Worm (Caenorhabditis elegans) whole organism, L4 larva: ENCODE results near the gene dnj-11.

ENCODE experiments used
- D1046.2 ChIP-seq: fragments of 200-800 bp; sonication (Bioruptor generic); IDR thresholded peaks from 2 replicates; pipeline ENCODE4 v1.3.6; 2022; ENCODE audit warnings: missing genetic modification characterization, missing compliant biosample characterization
- F10B5.3 ChIP-seq: sonication (generic microtip); optimal IDR thresholded peaks from 2 replicates; lab custom pipeline; 2016; ENCODE audit warnings: mild to moderate bottlenecking, missing genetic modification characterization, missing compliant biosample characterization
- T26A8.4 ChIP-seq: fragments of 200-800 bp; sonication (Bioruptor generic); IDR thresholded peaks from 2 replicates; pipeline ENCODE4 v1.3.6; 2022; ENCODE audit warnings: missing genetic modification characterization, missing compliant biosample characterization
- Y105C5A.15 ChIP-seq: fragments of 200-800 bp; sonication (Bioruptor generic); IDR thresholded peaks from 2 replicates; pipeline ENCODE4 v1.3.6; 2022; ENCODE audit warnings: missing genetic modification characterization, missing compliant biosample characterization
- Y5F2A.4 ChIP-seq: fragments of 200-800 bp; sonication (Bioruptor generic); optimal IDR thresholded peaks from 2 replicates; lab custom pipeline; 2018; ENCODE audit warnings: mild to moderate bottlenecking, missing genetic modification characterization, missing compliant biosample characterization
- Y75B8A.6 ChIP-seq: fragments of 200-800 bp; sonication (Bioruptor generic); IDR thresholded peaks from 2 replicates; pipeline ENCODE4 v1.3.6; 2022; ENCODE audit warnings: missing genetic modification reagents, missing genetic modification characterization, missing compliant biosample characterization
- ZK337.2 ChIP-seq: fragments of 200-800 bp; sonication (Bioruptor generic); IDR thresholded peaks from 2 replicates; pipeline ENCODE4 v1.3.6; 2022; ENCODE audit warnings: missing genetic modification reagents, missing genetic modification characterization, missing compliant biosample characterization
- ZK546.5 ChIP-seq, 2 experiments: sonication (generic microtip); optimal IDR thresholded peaks; 2 replicates each; lab custom pipeline; 2017; ENCODE audit warnings: missing biosample characterization in 2 of 2, missing genetic modification characterization in 2 of 2
- aly-2 ChIP-seq: sonication (generic microtip); optimal IDR thresholded peaks from 2 replicates; lab custom pipeline; 2018; ENCODE audit warnings: missing biosample characterization, missing genetic modification characterization
- ama-1 ChIP-seq: fragments of 150-350 bp; optimal IDR thresholded peaks from 2 replicates; lab custom pipeline; 2014; ENCODE audit warnings: inconsistent platforms, mixed read lengths
- arid-1 ChIP-seq: fragments of 200-800 bp; sonication (Bioruptor generic); conservative IDR thresholded peaks from 2 replicates; pipeline ENCODE4 v1.3.6; 2022; ENCODE audit warnings: missing genetic modification reagents, missing genetic modification characterization, missing compliant biosample characterization
- attf-4 ChIP-seq: sonication (generic microtip); optimal IDR thresholded peaks from 3 replicates; lab custom pipeline; 2017; ENCODE audit warnings: missing biosample characterization, missing genetic modification characterization
- ceh-28 ChIP-seq: fragments of 150-350 bp; optimal IDR thresholded peaks from 2 replicates; lab custom pipeline; 2014; ENCODE audit warnings: missing biosample characterization, missing genetic modification reagents, missing genetic modification characterization
- ces-1 ChIP-seq: fragments of 150-350 bp; sonication (generic microtip); optimal IDR thresholded peaks from 4 replicates; lab custom pipeline; 2014; ENCODE audit warnings: missing biosample characterization, missing genetic modification reagents, missing genetic modification characterization
- daf-19 ChIP-seq: fragments of 200-800 bp; sonication (Bioruptor generic); conservative IDR thresholded peaks from 2 replicates; pipeline ENCODE4 v1.3.6; 2022; ENCODE audit warnings: missing genetic modification characterization, missing compliant biosample characterization
- daf-8 ChIP-seq: fragments of 200-800 bp; sonication (Bioruptor generic); IDR thresholded peaks from 2 replicates; pipeline ENCODE4 v1.3.6; 2022; ENCODE audit warnings: missing genetic modification characterization, missing compliant biosample characterization
- dmd-8 ChIP-seq: fragments of 200-800 bp; sonication (Bioruptor generic); IDR thresholded peaks from 2 replicates; pipeline ENCODE4 v1.3.6; 2022; ENCODE audit warnings: missing genetic modification characterization, missing compliant biosample characterization
- dpl-1 ChIP-seq: fragments of 150-350 bp; optimal IDR thresholded peaks from 2 replicates; lab custom pipeline; 2014; ENCODE audit warnings: missing biosample characterization, missing genetic modification reagents, missing genetic modification characterization
- duxl-1 ChIP-seq: sonication (generic microtip); optimal IDR thresholded peaks from 2 replicates; lab custom pipeline; 2016; ENCODE audit warnings: mild to moderate bottlenecking, missing genetic modification characterization, moderate library complexity, missing compliant biosample characterization; ENCODE audit not compliant: poor library complexity
- fkh-10 ChIP-seq: fragments of 150-350 bp; optimal IDR thresholded peaks from 2 replicates; lab custom pipeline; 2014; ENCODE audit warnings: missing biosample characterization, missing genetic modification reagents, missing genetic modification characterization
- fos-1 ChIP-seq: fragments of 150-350 bp; optimal IDR thresholded peaks from 2 replicates; lab custom pipeline; 2014; ENCODE audit warnings: missing biosample characterization, missing genetic modification characterization
- hlh-11 ChIP-seq: fragments of 200-800 bp; sonication (Bioruptor generic); optimal IDR thresholded peaks from 2 replicates; lab custom pipeline; 2018; ENCODE audit warnings: mild to moderate bottlenecking, missing genetic modification characterization, missing compliant biosample characterization
- hlh-30 ChIP-seq: sonication (generic microtip); optimal IDR thresholded peaks from 2 replicates; lab custom pipeline; 2017; ENCODE audit warnings: antibody characterized with exemption, mild to moderate bottlenecking, missing genetic modification characterization, missing compliant biosample characterization; ENCODE audit not compliant: insufficient read depth
- lim-7 ChIP-seq: fragments of 200-800 bp; sonication (Bioruptor generic); IDR thresholded peaks from 2 replicates; pipeline ENCODE4 v1.3.6; 2022; ENCODE audit warnings: missing genetic modification characterization, missing compliant biosample characterization
- lin-1 ChIP-seq: fragments of 200-800 bp; sonication (Bioruptor generic); IDR thresholded peaks from 2 replicates; pipeline ENCODE4 v1.3.6; 2022; ENCODE audit warnings: missing genetic modification reagents, missing genetic modification characterization, missing compliant biosample characterization
- lin-13 ChIP-seq: fragments of 150-350 bp; optimal IDR thresholded peaks from 2 replicates; lab custom pipeline; 2014; ENCODE audit warnings: missing biosample characterization, missing genetic modification reagents, missing genetic modification characterization
- lin-15B ChIP-seq: fragments of 150-350 bp; sonication (generic microtip); optimal IDR thresholded peaks from 3 replicates; lab custom pipeline; 2014; ENCODE audit warnings: missing biosample characterization, missing genetic modification characterization
- lin-38 ChIP-seq: fragments of 200-800 bp; sonication (Bioruptor generic); IDR thresholded peaks from 2 replicates; pipeline ENCODE4 v1.3.6; 2022; ENCODE audit warnings: missing genetic modification reagents, missing genetic modification characterization, missing compliant biosample characterization
- lin-39 ChIP-seq: fragments of 150-350 bp; optimal IDR thresholded peaks from 2 replicates; lab custom pipeline; 2014; ENCODE audit warnings: missing biosample characterization, missing genetic modification reagents, missing genetic modification characterization
- lir-3 ChIP-seq: sonication (generic microtip); optimal IDR thresholded peaks from 2 replicates; lab custom pipeline; 2016; ENCODE audit warnings: mild to moderate bottlenecking, missing genetic modification characterization, missing compliant biosample characterization
- mep-1 ChIP-seq: fragments of 150-350 bp; sonication (generic microtip); optimal IDR thresholded peaks from 3 replicates; lab custom pipeline; 2014; ENCODE audit warnings: missing biosample characterization, missing genetic modification characterization
- mes-2 ChIP-seq: sonication (generic microtip); optimal IDR thresholded peaks from 2 replicates; lab custom pipeline; 2016; ENCODE audit warnings: missing genotype, mild to moderate bottlenecking, missing genetic modification characterization, missing compliant biosample characterization; ENCODE audit not compliant: poor library complexity, severe bottlenecking
- mxl-2 ChIP-seq: fragments of 200-800 bp; sonication (Bioruptor generic); conservative IDR thresholded peaks from 2 replicates; pipeline ENCODE4 v1.3.6; 2022; ENCODE audit warnings: missing genetic modification reagents, missing genetic modification characterization, missing compliant biosample characterization
- nhr-11 ChIP-seq: fragments of 150-350 bp; optimal IDR thresholded peaks from 2 replicates; lab custom pipeline; 2014; ENCODE audit warnings: missing biosample characterization, missing genetic modification characterization
- nhr-25 ChIP-seq: sonication (generic microtip); optimal IDR thresholded peaks from 2 replicates; lab custom pipeline; 2017; ENCODE audit warnings: missing genetic modification characterization, mild to moderate bottlenecking, missing compliant biosample characterization, antibody characterized with exemption, moderate library complexity, borderline replicate concordance; ENCODE audit not compliant: insufficient read depth
- nhr-41 ChIP-seq: fragments of 200-800 bp; sonication (Bioruptor generic); IDR thresholded peaks from 2 replicates; pipeline ENCODE4 v1.3.6; 2022; ENCODE audit warnings: missing genetic modification reagents, missing genetic modification characterization, missing compliant biosample characterization
- nhr-6 ChIP-seq: fragments of 150-350 bp; optimal IDR thresholded peaks from 2 replicates; lab custom pipeline; 2014; ENCODE audit warnings: missing biosample characterization, missing genetic modification characterization
- nhr-76 ChIP-seq: fragments of 150-350 bp; optimal IDR thresholded peaks from 2 replicates; lab custom pipeline; 2014; ENCODE audit warnings: missing biosample characterization, missing genetic modification characterization
- pha-4 ChIP-seq, 2 experiments: fragments of 150-350 bp in 1 of 2; fragments of 200-800 bp in 1 of 2; sonication (Bioruptor generic) in 1 of 2; IDR thresholded peaks in 1 of 2; optimal IDR thresholded peaks in 1 of 2; 2 replicates each; pipeline versions ENCODE4 v1.3.6 to Lab custom; 2014 to 2022; ENCODE audit warnings: missing genetic modification characterization in 2 of 2, missing genetic modification reagents in 2 of 2, missing biosample characterization in 1 of 2, missing compliant biosample characterization in 1 of 2
- rbr-2 ChIP-seq: sonication (generic microtip); optimal IDR thresholded peaks from 2 replicates; lab custom pipeline; 2016; ENCODE audit warnings: missing genotype, missing genetic modification characterization, missing compliant biosample characterization
- sdz-12 ChIP-seq: fragments of 200-800 bp; sonication (Bioruptor generic); optimal IDR thresholded peaks from 2 replicates; lab custom pipeline; 2018; ENCODE audit warnings: mild to moderate bottlenecking, missing genetic modification characterization, missing compliant biosample characterization
- set-16 ChIP-seq: fragments of 200-800 bp; sonication (Bioruptor generic); IDR thresholded peaks from 2 replicates; pipeline ENCODE4 v1.3.6; 2022; ENCODE audit warnings: missing genetic modification reagents, missing genetic modification characterization, missing compliant biosample characterization
- skn-1 ChIP-seq: fragments of 150-350 bp; optimal IDR thresholded peaks from 2 replicates; lab custom pipeline; 2014; ENCODE audit warnings: missing biosample characterization, missing genetic modification characterization
- spr-1 ChIP-seq: sonication (generic microtip); optimal IDR thresholded peaks from 2 replicates; lab custom pipeline; 2016; ENCODE audit warnings: mild to moderate bottlenecking, missing genetic modification characterization, missing compliant biosample characterization
- spr-3 ChIP-seq: fragments of 200-800 bp; sonication (Bioruptor generic); optimal IDR thresholded peaks from 2 replicates; lab custom pipeline; 2018; ENCODE audit warnings: mild to moderate bottlenecking, missing genetic modification characterization, missing compliant biosample characterization
- tra-1 ChIP-seq: fragments of 200-800 bp; sonication (Bioruptor generic); IDR thresholded peaks from 2 replicates; pipeline ENCODE4 v1.3.6; 2022; ENCODE audit warnings: missing genetic modification reagents, missing genetic modification characterization, missing compliant biosample characterization
- vab-7 ChIP-seq: fragments of 200-800 bp; sonication (Bioruptor generic); IDR thresholded peaks from 2 replicates; pipeline ENCODE4 v1.3.6; 2022; ENCODE audit warnings: missing genetic modification reagents, missing genetic modification characterization, missing compliant biosample characterization
- zag-1 ChIP-seq: fragments of 150-350 bp; optimal IDR thresholded peaks from 2 replicates; lab custom pipeline; 2014; ENCODE audit warnings: missing biosample characterization, missing genetic modification characterization
- zip-2 ChIP-seq: fragments of 150-350 bp; optimal IDR thresholded peaks from 2 replicates; lab custom pipeline; 2014; ENCODE audit warnings: missing biosample characterization, missing genetic modification characterization
- ztf-11 ChIP-seq: fragments of 150-350 bp; optimal IDR thresholded peaks from 2 replicates; lab custom pipeline; 2014; ENCODE audit warnings: missing biosample characterization, missing genetic modification characterization
- ztf-7 ChIP-seq: fragments of 150-350 bp; optimal IDR thresholded peaks from 2 replicates; lab custom pipeline; 2014; ENCODE audit warnings: missing biosample characterization, missing genetic modification characterization

dnj-11 gene

ce11 chrIV:6576728-6577101 is 9.0 kb upstream of the dnj-11 start (continued):
- TF ChIP-seq F10B5.3 (tag; lab: Kevin White, UChicago) (no peak), zag-1 (no peak), arid-1 (0 out of 2 replicates have a peak, but pooled peaks have one; percentile 36), Y105C5A.15 (GFP tag; lab: Robert Waterston, UW) (no peak), set-16 (GFP tag; lab: Robert Waterston, UW) (no peak), hlh-30 (peak; percentile 59), zip-2 (no peak), ama-1 (lab: Kevin White, UChicago) (no peak), lin-13 (GFP tag; lab: Kevin White, UChicago) (peak; percentile 16), nhr-6 (tag; lab: Kevin White, UChicago) (peak; percentile 30), nhr-11 (no peak), lin-15B (tag; lab: Kevin White, UChicago) (no peak), nhr-41 (GFP tag; lab: Robert Waterston, UW) (no peak), dmd-8 (GFP tag; lab: Robert Waterston, UW) (no peak), ztf-7 (tag; lab: Kevin White, UChicago) (no peak), mes-2 (tag; lab: Kevin White, UChicago) (peak; percentile 41), ZK337.2 (GFP tag; lab: Robert Waterston, UW) (no peak), D1046.2 (GFP tag; lab: Robert Waterston, UW) (no peak), attf-4 (tag; lab: Kevin White, UChicago) (no peak), dpl-1 (GFP tag; lab: Kevin White, UChicago) (no peak), daf-19 (GFP tag; lab: Robert Waterston, UW) (no peak), spr-1 (tag; lab: Kevin White, UChicago) (no peak), skn-1 (tag; lab: Kevin White, UChicago) (no peak), tra-1 (GFP tag; lab: Robert Waterston, UW) (no peak), fos-1 (tag; lab: Kevin White, UChicago) (no peak), ZK546.5 (tag; optimal IDR thresholded peaks at IDR 0.05; lab: Kevin White, UChicago) (no peak), sdz-12 (GFP tag; lab: Kevin White, UChicago) (no peak), T26A8.4 (GFP tag; lab: Robert Waterston, UW) (0 out of 2 replicates have a peak, but pooled peaks have one; percentile 13), lin-1 (GFP tag; lab: Robert Waterston, UW) (no peak), pha-4 (GFP tag; IDR thresholded peaks at IDR 0.05; lab: Robert Waterston, UW) (no peak), pha-4 (tag; optimal IDR thresholded peaks at IDR 0.05; lab: Kevin White, UChicago) (peak; percentile 32), lim-7 (GFP tag; lab: Robert Waterston, UW) (no peak), mep-1 (peak; percentile 65), ceh-28 (no peak), nhr-25 (tag; lab: Kevin White, UChicago) (peak; percentile 63), aly-2 (no peak), fkh-10 (GFP tag; lab: Kevin White, UChicago) (no peak), Y75B8A.6 (GFP tag; lab: Robert Waterston, UW) (no peak), daf-8 (GFP tag; lab: Robert Waterston, UW) (no peak), spr-3 (GFP tag; lab: Kevin White, UChicago) (no peak), duxl-1 (tag; lab: Kevin White, UChicago) (no peak), ces-1 (GFP tag; lab: Kevin White, UChicago) (no peak)

ce11 chrIV:6577914-6578313 is 7.8 kb upstream of the dnj-11 start, which contains the start of gene C43G2.3:
Gene C43G2.3 (plus strand): TSS chrIV:6578214.
- no peak for TF ChIP-seq nhr-11
- no peak for TF ChIP-seq dpl-1 (GFP tag; lab: Kevin White, UChicago)
- TF ChIP-seq hlh-11 (tag; lab: Kevin White, UChicago), result no peak
- no peak for TF ChIP-seq lin-39
- no peak for TF ChIP-seq Y5F2A.4 (GFP tag; lab: Kevin White, UChicago)
- TF ChIP-seq rbr-2 (tag; lab: Kevin White, UChicago), result no peak
- TF ChIP-seq ztf-11, result no peak
- TF ChIP-seq aly-2, result no peak
- TF ChIP-seq lin-38 (GFP tag; lab: Robert Waterston, UW), result no peak
- TF ChIP-seq T26A8.4 (GFP tag; lab: Robert Waterston, UW), result no peak
- no peak for TF ChIP-seq lir-3
- TF ChIP-seq nhr-76 (tag; lab: Kevin White, UChicago), result no peak
- TF ChIP-seq mxl-2 (GFP tag; lab: Robert Waterston, UW), result no peak
- TF ChIP-seq vab-7 (GFP tag; lab: Robert Waterston, UW), result no peak
